Fruit fly (Drosophila melanogaster): Measurements from ENCODE around the gene CG13481.
A peak's percentile ranks its signal among the peaks of the same experiment; 100 is the strongest.

Gene CG13481

dm6 chr3L:14350814-14351213 is 18.7 kb downstream of the CG13481 start:
- no peak for TF ChIP-seq toe (GFP tag; optimal IDR thresholded peaks at IDR 0.05)
- no peak for TF ChIP-seq kay (GFP tag; ENCODE audit: borderline replicate concordance)
- TF ChIP-seq CG5204 (GFP tag; optimal IDR thresholded peaks at IDR 0.05): no peak
- TF ChIP-seq Clk (GFP tag; optimal IDR thresholded peaks at IDR 0.05): no peak
- TF ChIP-seq CG7045 (GFP tag; optimal IDR thresholded peaks at IDR 0.05): no peak
- TF ChIP-seq Hr96 (GFP tag; optimal IDR thresholded peaks at IDR 0.05): no peak
- TF ChIP-seq Mnt (GFP tag; optimal IDR thresholded peaks at IDR 0.05): no peak
- TF ChIP-seq CG11617 (GFP tag; optimal IDR thresholded peaks at IDR 0.05): no peak
- TF ChIP-seq ovo (GFP tag; optimal IDR thresholded peaks at IDR 0.05): no peak
- TF ChIP-seq Crg-1 (GFP tag; optimal IDR thresholded peaks at IDR 0.05): no peak
- TF ChIP-seq tj (GFP tag; optimal IDR thresholded peaks at IDR 0.05): no peak
- TF ChIP-seq bab1 (GFP tag; optimal IDR thresholded peaks at IDR 0.05): no peak
- no peak for TF ChIP-seq cic (GFP tag; optimal IDR thresholded peaks at IDR 0.05)
- no peak for TF ChIP-seq cnc (optimal IDR thresholded peaks at IDR 0.05)
- TF ChIP-seq CG1620 (GFP tag; optimal IDR thresholded peaks at IDR 0.05): no peak
- TF ChIP-seq CG33017 (tag; optimal IDR thresholded peaks at IDR 0.05): no peak
- TF ChIP-seq CG14711 (tag; optimal IDR thresholded peaks at IDR 0.05): no peak

dm6 chr3L:14350218-14350617 is 19.3 kb downstream of the CG13481 start:
- no peak for TF ChIP-seq CG5204 (GFP tag; optimal IDR thresholded peaks at IDR 0.05)
- TF ChIP-seq CG12768 (GFP tag; optimal IDR thresholded peaks at IDR 0.05): no peak
- no peak for TF ChIP-seq Clk (GFP tag; optimal IDR thresholded peaks at IDR 0.05)
- no peak for TF ChIP-seq CG14711 (tag; optimal IDR thresholded peaks at IDR 0.05)
- TF ChIP-seq CG7101 (tag; optimal IDR thresholded peaks at IDR 0.05): no peak

- no peak for TF ChIP-seq Mnt (GFP tag; optimal IDR thresholded peaks at IDR 0.05)
- no peak for TF ChIP-seq cnc (optimal IDR thresholded peaks at IDR 0.05)
- TF ChIP-seq tj (GFP tag; optimal IDR thresholded peaks at IDR 0.05): no peak
- TF ChIP-seq kay (GFP tag; ENCODE audit: borderline replicate concordance): no peak
- TF ChIP-seq CG14711 (tag; optimal IDR thresholded peaks at IDR 0.05): no peak
- no peak for TF ChIP-seq ovo (GFP tag; optimal IDR thresholded peaks at IDR 0.05)
- no peak for TF ChIP-seq CG1620 (GFP tag; optimal IDR thresholded peaks at IDR 0.05)
Observed at dm6 chr3L:14346546-14346945, 23.0 kb downstream of the CG13481 start.

DNA sequence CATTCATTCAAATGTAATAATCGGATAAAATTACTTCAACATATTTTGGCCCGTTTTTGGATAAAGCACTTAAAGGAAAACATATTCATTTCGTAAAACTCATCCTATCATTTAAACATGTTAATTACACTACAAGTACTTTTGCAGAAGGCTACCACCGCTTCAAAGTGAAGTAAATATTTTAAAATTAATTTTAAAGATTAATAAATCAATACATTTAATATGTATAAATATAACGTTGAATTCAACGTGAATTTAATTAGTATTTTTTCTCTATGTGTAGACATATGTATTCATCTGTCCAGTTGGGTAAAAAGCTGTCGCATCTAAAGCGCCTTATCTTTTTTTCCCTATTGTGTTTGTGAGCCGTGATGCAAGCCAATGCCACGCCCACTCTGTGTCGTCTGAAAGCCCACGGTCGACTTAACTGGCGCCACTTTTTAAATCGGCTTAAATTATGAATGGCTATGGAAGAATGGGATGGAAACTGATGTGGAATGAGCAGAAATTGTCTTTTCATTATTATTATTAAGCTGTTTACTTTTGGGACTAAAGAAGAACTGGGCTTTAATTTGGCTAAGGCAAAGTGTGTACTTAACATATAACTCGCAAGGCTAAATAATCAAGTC is 26.0 kb downstream of the CG13481 start:
- TF ChIP-seq kay (GFP tag; ENCODE audit: borderline replicate concordance) (peak; percentile 29), CG12768 (GFP tag; optimal IDR thresholded peaks at IDR 0.05) (no peak)

DNA sequence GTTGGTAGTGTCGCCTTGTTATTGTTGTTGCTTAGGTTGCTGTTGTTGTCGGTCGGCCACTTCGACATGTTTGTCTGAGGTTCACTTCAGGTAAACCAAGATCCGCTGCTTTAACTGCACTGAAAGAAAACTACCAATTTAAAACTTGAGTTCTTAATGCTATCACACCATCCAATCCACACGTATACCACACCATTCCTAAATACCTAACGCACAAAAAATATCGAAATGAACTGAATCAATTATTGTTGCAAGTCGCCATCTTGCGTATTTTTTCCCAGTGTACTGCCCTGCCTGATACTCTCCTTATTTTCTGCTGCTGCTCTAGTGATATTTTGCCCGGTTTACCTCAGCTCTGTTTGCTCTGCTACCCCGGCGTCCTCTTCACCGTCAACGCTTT is 30.6 kb downstream of the CG13481 start:
- no peak for TF ChIP-seq CG7045 (GFP tag; optimal IDR thresholded peaks at IDR 0.05)
- no peak for TF ChIP-seq Crg-1 (GFP tag; optimal IDR thresholded peaks at IDR 0.05)
- TF ChIP-seq CG7101 (tag; optimal IDR thresholded peaks at IDR 0.05): no peak
- TF ChIP-seq Hr96 (GFP tag; optimal IDR thresholded peaks at IDR 0.05): no peak
- TF ChIP-seq Clk (GFP tag; optimal IDR thresholded peaks at IDR 0.05): no peak
- no peak for TF ChIP-seq ovo (GFP tag; optimal IDR thresholded peaks at IDR 0.05)
- TF ChIP-seq CG14711 (tag; optimal IDR thresholded peaks at IDR 0.05): peak; percentile 31
- TF ChIP-seq CG33017 (tag; optimal IDR thresholded peaks at IDR 0.05): no peak
- no peak for TF ChIP-seq CG11617 (GFP tag; optimal IDR thresholded peaks at IDR 0.05)
- TF ChIP-seq pad (GFP tag; optimal IDR thresholded peaks at IDR 0.05): peak; percentile 2
- no peak for TF ChIP-seq CG12768 (GFP tag; optimal IDR thresholded peaks at IDR 0.05)
- TF ChIP-seq cic (GFP tag; optimal IDR thresholded peaks at IDR 0.05): no peak
- no peak for TF ChIP-seq CG5204 (GFP tag; optimal IDR thresholded peaks at IDR 0.05)
- no peak for TF ChIP-seq toe (GFP tag; optimal IDR thresholded peaks at IDR 0.05)
- no peak for TF ChIP-seq Mnt (GFP tag; optimal IDR thresholded peaks at IDR 0.05)
- TF ChIP-seq kay (GFP tag; ENCODE audit: borderline replicate concordance): no peak
- TF ChIP-seq bab1 (GFP tag; optimal IDR thresholded peaks at IDR 0.05): peak; percentile 81
- peak; percentile 16 for TF ChIP-seq CG1620 (GFP tag; optimal IDR thresholded peaks at IDR 0.05)
- TF ChIP-seq cnc (optimal IDR thresholded peaks at IDR 0.05): no peak
- TF ChIP-seq tj (GFP tag; optimal IDR thresholded peaks at IDR 0.05): peak; percentile 44

DNA sequence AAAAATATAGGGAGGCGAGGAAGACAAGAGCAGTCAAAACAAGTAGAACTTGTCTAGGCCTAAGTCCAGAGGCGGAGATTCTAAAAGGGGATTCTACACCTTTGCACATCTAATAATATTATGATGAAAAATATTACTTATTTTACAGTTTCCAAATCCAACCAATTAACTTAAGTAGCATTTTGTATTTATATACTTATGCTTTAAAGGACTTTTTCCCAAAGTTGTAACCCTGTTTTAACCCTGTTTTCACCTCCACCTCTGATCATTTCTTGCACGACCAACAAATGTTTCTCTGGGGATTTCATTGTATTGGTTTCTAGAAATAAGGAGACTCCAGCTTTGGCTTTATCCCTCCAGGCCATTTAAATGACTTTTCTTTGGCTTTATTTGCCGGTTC is 33.6 kb downstream of the CG13481 start:
- TF ChIP-seq kay (GFP tag; ENCODE audit: borderline replicate concordance) (peak; percentile 45), CG12768 (GFP tag; optimal IDR thresholded peaks at IDR 0.05) (no peak)

dm6 chr3L:14332533-14332932 is 37.0 kb downstream of the CG13481 start:
- no peak for TF ChIP-seq ovo (GFP tag; optimal IDR thresholded peaks at IDR 0.05)

DNA sequence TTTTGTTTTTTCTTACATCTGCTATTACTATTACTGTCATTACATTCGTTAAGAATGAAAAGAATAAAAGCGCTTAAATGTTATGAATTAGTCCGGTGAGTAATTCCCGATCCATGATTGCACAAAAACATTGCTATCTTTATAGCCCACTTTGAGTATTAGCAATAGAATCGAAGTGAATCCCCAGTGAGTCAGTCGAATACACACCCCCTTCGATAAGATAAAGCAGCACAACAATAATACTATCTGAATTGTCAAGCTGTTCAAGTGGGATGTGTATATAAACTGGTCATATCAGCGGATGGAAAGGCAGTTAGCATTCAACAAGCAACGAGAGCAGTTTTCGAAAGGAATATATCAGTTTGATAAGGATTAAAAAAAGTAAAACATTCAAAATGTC is 40.5 kb downstream of the CG13481 start, which contains the start of gene CG13482:
CG13482 (plus strand) TSS at position 305 of the 400 bp plus-strand sequence.
- TF ChIP-seq CG1620 (GFP tag; optimal IDR thresholded peaks at IDR 0.05) (no peak), kay (GFP tag; ENCODE audit: borderline replicate concordance) (peak; percentile 96), CG12768 (GFP tag; optimal IDR thresholded peaks at IDR 0.05) (no peak)

All from whole organism, adult.